Fruit fly (Drosophila melanogaster) whole organism, embryonic: ENCODE data around the gene CG4133.
A peak's percentile ranks its signal among the peaks of the same experiment; 100 is the strongest.

Experiments
- Aef1 ChIP-seq: fragments of 200-800 bp; sonication (Bioruptor generic); IDR thresholded peaks from 3 replicates; pipeline ENCODE4 v1.3.6; 2022; ENCODE audit warnings: missing biosample characterization, missing genetic modification characterization
- BEAF-32 ChIP-seq: fragments of 200-800 bp; sonication (Bioruptor generic); optimal IDR thresholded peaks from 3 replicates; lab custom pipeline; 2017; ENCODE audit warnings: missing biosample characterization, missing genetic modification characterization, mild to moderate bottlenecking, moderate library complexity, missing genetic modification reagents
- Bdp1 ChIP-seq: fragments of 200-800 bp; sonication (Bioruptor generic); optimal IDR thresholded peaks from 3 replicates; lab custom pipeline; 2016; ENCODE audit warnings: missing biosample characterization, missing genetic modification characterization
- CG10959 ChIP-seq: fragments of 200-800 bp; sonication (Bioruptor generic); IDR thresholded peaks from 2 replicates; pipeline ENCODE4 v1.3.6; 2022; ENCODE audit warnings: missing biosample characterization, missing genetic modification characterization
- CG12219 ChIP-seq: fragments of 200-800 bp; sonication (Bioruptor generic); optimal IDR thresholded peaks from 3 replicates; lab custom pipeline; 2018; ENCODE audit warnings: missing biosample characterization, mild to moderate bottlenecking, missing genetic modification characterization
- CG13296 ChIP-seq: fragments of 200-800 bp; sonication (Bioruptor generic); optimal IDR thresholded peaks from 3 replicates; lab custom pipeline; 2018; ENCODE audit warnings: missing biosample characterization, mild to moderate bottlenecking, missing genetic modification characterization
- CG13424 ChIP-seq: fragments of 200-800 bp; sonication (Bioruptor generic); optimal IDR thresholded peaks from 2 replicates; lab custom pipeline; 2019; ENCODE audit warnings: missing biosample characterization, mild to moderate bottlenecking, missing genetic modification characterization, moderate library complexity
- CG1602 ChIP-seq: fragments of 200-800 bp; sonication (Bioruptor generic); optimal IDR thresholded peaks from 3 replicates; lab custom pipeline; 2016; ENCODE audit warnings: missing biosample characterization, missing genetic modification characterization
- CG16815 ChIP-seq: fragments of 200-800 bp; sonication (Bioruptor generic); optimal IDR thresholded peaks from 3 replicates; lab custom pipeline; 2017; ENCODE audit warnings: missing biosample characterization, mild to moderate bottlenecking, missing genetic modification characterization
- CG17568 ChIP-seq: fragments of 200-800 bp; sonication (Bioruptor generic); optimal IDR thresholded peaks from 2 replicates; lab custom pipeline; 2018; ENCODE audit warnings: missing biosample characterization, mild to moderate bottlenecking, missing genetic modification characterization, moderate library complexity
- CG17912 ChIP-seq: fragments of 200-800 bp; sonication (Bioruptor generic); optimal IDR thresholded peaks from 2 replicates; lab custom pipeline; 2018; ENCODE audit warnings: missing biosample characterization, mild to moderate bottlenecking, missing genetic modification characterization
- CG18619 ChIP-seq: fragments of 200-800 bp; sonication (Bioruptor generic); optimal IDR thresholded peaks from 3 replicates; lab custom pipeline; 2017; ENCODE audit warnings: missing biosample characterization, mild to moderate bottlenecking, missing genetic modification characterization
- CG2116 ChIP-seq: fragments of 200-800 bp; sonication (Bioruptor generic); optimal IDR thresholded peaks from 3 replicates; lab custom pipeline; 2018; ENCODE audit warnings: missing biosample characterization, mild to moderate bottlenecking, missing genetic modification characterization
- CG2712 ChIP-seq: fragments of 200-800 bp; optimal IDR thresholded peaks from 3 replicates; lab custom pipeline; 2019; ENCODE audit warnings: missing biosample characterization, mild to moderate bottlenecking, missing genetic modification characterization, moderate library complexity
- CG31365 ChIP-seq: fragments of 200-800 bp; sonication (Bioruptor generic); optimal IDR thresholded peaks from 2 replicates; lab custom pipeline; 2018; ENCODE audit warnings: missing biosample characterization, mild to moderate bottlenecking, missing genetic modification characterization
- CG33213 ChIP-seq: fragments of 200-800 bp; sonication (Bioruptor generic); optimal IDR thresholded peaks from 3 replicates; lab custom pipeline; 2016; ENCODE audit warnings: missing biosample characterization, missing genetic modification characterization
- CG3407 ChIP-seq: fragments of 200-800 bp; sonication (Bioruptor generic); optimal IDR thresholded peaks from 2 replicates; lab custom pipeline; 2018; ENCODE audit warnings: missing biosample characterization, mild to moderate bottlenecking, missing genetic modification characterization
- CG3838 ChIP-seq: fragments of 200-800 bp; sonication (Bioruptor generic); optimal IDR thresholded peaks from 3 replicates; lab custom pipeline; 2016; ENCODE audit warnings: missing biosample characterization, missing genetic modification characterization
- CG4424 ChIP-seq: fragments of 200-800 bp; sonication (Bioruptor generic); optimal IDR thresholded peaks from 3 replicates; lab custom pipeline; 2016; ENCODE audit warnings: missing biosample characterization, missing genetic modification characterization
- CG4617 ChIP-seq: fragments of 200-800 bp; sonication (Bioruptor generic); optimal IDR thresholded peaks from 3 replicates; lab custom pipeline; 2016; ENCODE audit warnings: missing biosample characterization, missing genetic modification characterization, borderline replicate concordance
- CG5180 ChIP-seq: fragments of 200-800 bp; sonication (Bioruptor generic); optimal IDR thresholded peaks from 3 replicates; lab custom pipeline; 2017; ENCODE audit warnings: missing biosample characterization, missing genetic modification characterization, mild to moderate bottlenecking, moderate library complexity, missing genetic modification reagents
- CG6683 ChIP-seq: fragments of 200-800 bp; sonication (Bioruptor generic); optimal IDR thresholded peaks from 2 replicates; lab custom pipeline; 2017; ENCODE audit warnings: missing biosample characterization, mild to moderate bottlenecking, missing genetic modification characterization, missing genetic modification reagents
- CG6813 ChIP-seq: fragments of 200-800 bp; sonication (Bioruptor generic); optimal IDR thresholded peaks from 2 replicates; lab custom pipeline; 2017; ENCODE audit warnings: missing biosample characterization, missing genetic modification characterization, mild to moderate bottlenecking, moderate library complexity, missing genetic modification reagents
- CG7745 ChIP-seq: fragments of 200-800 bp; sonication (Bioruptor generic); optimal IDR thresholded peaks from 2 replicates; lab custom pipeline; 2018; ENCODE audit warnings: missing biosample characterization, mild to moderate bottlenecking, missing genetic modification characterization, moderate library complexity
- Chrac-16 ChIP-seq: fragments of 200-800 bp; sonication (Bioruptor generic); optimal IDR thresholded peaks from 3 replicates; lab custom pipeline; 2016; ENCODE audit warnings: missing biosample characterization, missing genetic modification characterization
- Dek ChIP-seq: fragments of 200-800 bp; sonication (Bioruptor generic); optimal IDR thresholded peaks from 3 replicates; lab custom pipeline; 2019; ENCODE audit warnings: missing biosample characterization, mild to moderate bottlenecking, missing genetic modification characterization, moderate library complexity
- Dp ChIP-seq: fragments of 200-800 bp; sonication (Bioruptor generic); optimal IDR thresholded peaks from 2 replicates; lab custom pipeline; 2018; ENCODE audit warnings: missing biosample characterization, mild to moderate bottlenecking, missing genetic modification characterization, moderate library complexity
- Fer2 ChIP-seq: fragments of 200-800 bp; sonication (Bioruptor generic); optimal IDR thresholded peaks from 2 replicates; lab custom pipeline; 2018; ENCODE audit warnings: missing biosample characterization, mild to moderate bottlenecking, missing genetic modification characterization, moderate library complexity
- HHEX ChIP-seq: fragments of 200-800 bp; sonication (Bioruptor generic); optimal IDR thresholded peaks from 3 replicates; lab custom pipeline; 2017; ENCODE audit warnings: missing biosample characterization, mild to moderate bottlenecking, missing genetic modification characterization, missing genetic modification reagents
- Meics ChIP-seq: fragments of 200-800 bp; sonication (Bioruptor generic); optimal IDR thresholded peaks from 2 replicates; lab custom pipeline; 2017; ENCODE audit warnings: missing biosample characterization, mild to moderate bottlenecking, missing genetic modification characterization
- Sry-β ChIP-seq: fragments of 200-800 bp; sonication (Bioruptor generic); optimal IDR thresholded peaks from 2 replicates; lab custom pipeline; 2018; ENCODE audit warnings: missing biosample characterization, mild to moderate bottlenecking, missing genetic modification characterization, moderate library complexity
- Ssrp ChIP-seq: fragments of 200-800 bp; sonication (Bioruptor generic); optimal IDR thresholded peaks from 2 replicates; lab custom pipeline; 2018; ENCODE audit warnings: missing biosample characterization, mild to moderate bottlenecking, missing genetic modification characterization, moderate library complexity
- Stat92E ChIP-seq, 3 experiments: fragments of >200 bp in 2 of 3; fragments of 200-800 bp in 1 of 3; sonication (Bioruptor generic) in 1 of 3; optimal IDR thresholded peaks; 2 replicates each; lab custom pipeline; 2017 to 2019; ENCODE audit warnings: missing biosample characterization in 3 of 3, missing genetic modification characterization in 3 of 3, mild to moderate bottlenecking in 1 of 3, moderate library complexity in 1 of 3
- Tbp ChIP-seq: fragments of >200 bp; optimal IDR thresholded peaks from 2 replicates; lab custom pipeline; 2018; ENCODE audit warnings: missing biosample characterization, missing genetic modification characterization
- ems ChIP-seq: fragments of 200-800 bp; sonication (Bioruptor generic); optimal IDR thresholded peaks from 3 replicates; lab custom pipeline; 2016; ENCODE audit warnings: missing biosample characterization, missing genetic modification characterization
- exex ChIP-seq: fragments of 200-800 bp; sonication (Bioruptor generic); optimal IDR thresholded peaks from 4 replicates; lab custom pipeline; 2018; ENCODE audit warnings: missing biosample characterization, mild to moderate bottlenecking, missing genetic modification characterization, moderate library complexity
- fd3F ChIP-seq: fragments of 200-800 bp; sonication (Bioruptor generic); optimal IDR thresholded peaks from 2 replicates; lab custom pipeline; 2018; ENCODE audit warnings: missing biosample characterization, mild to moderate bottlenecking, missing genetic modification characterization, moderate library complexity
- gem ChIP-seq: fragments of 200-800 bp; sonication (Bioruptor generic); optimal IDR thresholded peaks from 2 replicates; lab custom pipeline; 2019; ENCODE audit warnings: missing biosample characterization, mild to moderate bottlenecking, missing genetic modification characterization, moderate library complexity
- ind ChIP-seq: fragments of 200-800 bp; sonication (Bioruptor generic); optimal IDR thresholded peaks from 3 replicates; lab custom pipeline; 2016; ENCODE audit warnings: missing biosample characterization, missing genetic modification characterization
- jumu ChIP-seq: fragments of 200-800 bp; sonication (Bioruptor generic); optimal IDR thresholded peaks from 3 replicates; lab custom pipeline; 2016; ENCODE audit warnings: missing biosample characterization, missing genetic modification characterization
- knrl ChIP-seq: fragments of 200-800 bp; sonication (Bioruptor generic); IDR thresholded peaks from 3 replicates; pipeline ENCODE4 v1.3.6; 2022; ENCODE audit warnings: missing biosample characterization, missing genetic modification characterization; ENCODE audit not compliant: partially characterized antibody
- lbe ChIP-seq: fragments of 200-800 bp; sonication (Bioruptor generic); optimal IDR thresholded peaks from 2 replicates; lab custom pipeline; 2016; ENCODE audit warnings: missing biosample characterization, mild to moderate bottlenecking, missing genetic modification characterization
- nerfin-2 ChIP-seq: fragments of 200-800 bp; sonication (Bioruptor generic); IDR thresholded peaks from 2 replicates; pipeline ENCODE4 v1.3.6; 2022; ENCODE audit warnings: missing biosample characterization, missing genetic modification characterization; ENCODE audit not compliant: partially characterized antibody
- oc ChIP-seq: fragments of 200-800 bp; sonication (Bioruptor generic); optimal IDR thresholded peaks from 2 replicates; lab custom pipeline; 2018; ENCODE audit warnings: missing biosample characterization, mild to moderate bottlenecking, missing genetic modification characterization, moderate library complexity
- onecut ChIP-seq: fragments of 200-800 bp; sonication (Bioruptor generic); IDR thresholded peaks from 2 replicates; pipeline ENCODE4 v1.3.6; 2022; ENCODE audit warnings: missing biosample characterization, missing genetic modification characterization
- pho ChIP-seq: fragments of 200-800 bp; sonication (Bioruptor generic); optimal IDR thresholded peaks from 2 replicates; lab custom pipeline; 2016; ENCODE audit warnings: missing biosample characterization, missing genetic modification characterization
- sisA ChIP-seq: fragments of 200-800 bp; sonication (Bioruptor generic); IDR thresholded peaks from 2 replicates; pipeline ENCODE4 v1.3.6; 2022; ENCODE audit warnings: missing biosample characterization, missing genetic modification characterization
- unpg ChIP-seq: fragments of 200-800 bp; sonication (Bioruptor generic); optimal IDR thresholded peaks from 3 replicates; lab custom pipeline; 2018; ENCODE audit warnings: missing biosample characterization, mild to moderate bottlenecking, missing genetic modification characterization, moderate library complexity

CG4133 gene

DNA sequence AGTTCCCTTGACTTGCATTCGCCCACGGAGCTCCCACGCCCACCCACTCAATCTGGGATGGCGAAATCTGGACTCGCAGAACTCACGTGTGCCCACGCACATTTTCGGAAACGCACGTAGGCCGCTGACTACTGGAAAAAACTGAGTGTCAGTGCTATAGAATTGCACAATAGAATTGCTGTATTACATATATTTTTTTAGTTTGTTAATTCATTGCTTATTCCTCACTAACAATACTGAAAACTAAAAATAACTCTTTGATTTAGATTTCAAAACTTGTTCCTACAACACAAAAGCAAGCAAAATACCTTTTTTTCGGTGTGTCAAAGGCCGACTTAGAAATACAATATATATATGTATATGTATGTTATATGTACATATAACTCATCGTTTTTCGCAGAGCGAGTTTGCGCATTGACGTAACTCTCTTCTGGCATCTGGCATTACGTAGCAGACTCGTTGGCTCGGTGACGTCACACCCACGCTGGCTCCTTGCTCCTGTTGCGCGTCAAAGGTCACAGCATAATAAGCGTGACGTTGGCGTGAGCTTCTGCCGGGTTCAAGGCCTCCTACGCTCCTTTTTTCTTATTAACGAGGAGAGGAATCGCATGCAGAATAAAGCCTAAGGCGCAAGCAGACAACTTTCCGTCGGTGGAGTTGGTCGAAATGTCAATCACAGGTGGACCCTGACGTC, 26.6 kb downstream of the CG4133 start (continued):
- TF ChIP-seq HHEX (GFP tag; lab: Kevin White, UChicago) = peak; percentile 88
- TF ChIP-seq jumu (GFP tag; lab: Kevin White, UChicago) = peak; percentile 59
- peak; percentile 48 for TF ChIP-seq CG16815 (GFP tag; lab: Kevin White, UChicago)
- TF ChIP-seq CG2116 (GFP tag; lab: Kevin White, UChicago) = peak; percentile 27
- peak; percentile 26 for TF ChIP-seq CG31365 (tag; lab: Kevin White, UChicago)
- TF ChIP-seq Sry-β = no peak
- peak; percentile 8 for TF ChIP-seq CG4617
- peak; percentile 77 for TF ChIP-seq CG6683 (GFP tag; lab: Kevin White, UChicago)
- no peak for TF ChIP-seq nerfin-2 (GFP tag; lab: Robert Waterston, UW)
- no peak for TF ChIP-seq CG7745 (tag; lab: Kevin White, UChicago)
- TF ChIP-seq CG33213 (GFP tag; lab: Kevin White, UChicago) = peak; percentile 62
- no peak for TF ChIP-seq CG10959 (GFP tag; lab: Robert Waterston, UW)
- peak; percentile 90 for TF ChIP-seq gem (tag; lab: Kevin White, UChicago)
- peak; percentile 42 for TF ChIP-seq Ssrp (tag; lab: Kevin White, UChicago)
- TF ChIP-seq ems = peak; percentile 64
- TF ChIP-seq knrl (GFP tag; lab: Robert Waterston, UW) = no peak
- peak; percentile 90 for TF ChIP-seq fd3F
- peak; percentile 48 for TF ChIP-seq Bdp1 (GFP tag; lab: Kevin White, UChicago)
- peak; percentile 85 for TF ChIP-seq CG13424 (tag; lab: Kevin White, UChicago)
- peak; percentile 93 for TF ChIP-seq Meics
- TF ChIP-seq Dek (tag; lab: Kevin White, UChicago) = peak; percentile 89
- TF ChIP-seq CG5180 = peak; percentile 48
- TF ChIP-seq CG3407 (GFP tag; lab: Kevin White, UChicago) = peak; percentile 40
- peak; percentile 67 for TF ChIP-seq CG12219
- peak; percentile 65 for TF ChIP-seq onecut (GFP tag; lab: Robert Waterston, UW)
- no peak for TF ChIP-seq CG17912 (GFP tag; lab: Kevin White, UChicago)
- TF ChIP-seq oc (tag; lab: Kevin White, UChicago) = peak; percentile 15
- peak; percentile 82 for TF ChIP-seq ind (GFP tag; lab: Kevin White, UChicago)
- peak; percentile 34 for TF ChIP-seq CG1602 (GFP tag; lab: Kevin White, UChicago)
- peak; percentile 83 for TF ChIP-seq CG6813
- TF ChIP-seq CG2712 (tag; lab: Kevin White, UChicago) = peak; percentile 78
- peak; percentile 68 for TF ChIP-seq CG3838 (GFP tag; lab: Kevin White, UChicago)
- peak; percentile 61 for TF ChIP-seq CG4424 (GFP tag; lab: Kevin White, UChicago)
- no peak for TF ChIP-seq BEAF-32 (GFP tag; lab: Kevin White, UChicago)
- no peak for TF ChIP-seq Aef1 (GFP tag; lab: Robert Waterston, UW)
- peak; percentile 24 for TF ChIP-seq exex
- peak; percentile 58 for TF ChIP-seq Chrac-16
- no peak for TF ChIP-seq Stat92E (GFP tag; optimal IDR thresholded peaks at IDR 0.05; lab: Kevin White, UChicago)
- TF ChIP-seq CG13296 (GFP tag; lab: Kevin White, UChicago) = peak; percentile 88
- no peak for TF ChIP-seq Tbp (GFP tag; lab: Kevin White, UChicago)
- peak; percentile 88 for TF ChIP-seq CG18619 (GFP tag; lab: Kevin White, UChicago)
- peak; percentile 9 for TF ChIP-seq Fer2 (tag; lab: Kevin White, UChicago)
- TF ChIP-seq unpg (GFP tag; lab: Kevin White, UChicago) = peak; percentile 84
- peak; percentile 77 for TF ChIP-seq CG17568 (GFP tag; lab: Kevin White, UChicago)
- peak; percentile 13 for TF ChIP-seq lbe (GFP tag; lab: Kevin White, UChicago)
- no peak for TF ChIP-seq Dp (GFP tag; lab: Kevin White, UChicago)
- TF ChIP-seq sisA (GFP tag; lab: Robert Waterston, UW) = no peak
- TF ChIP-seq pho = peak; percentile 76
